Worm (Caenorhabditis elegans) whole organism, young adult: ENCODE results near the gene irld-65.

ENCODE experiments used
- F55B11.4 ChIP-seq: sonication (generic microtip); optimal IDR thresholded peaks from 2 replicates; lab custom pipeline; 2016; ENCODE audit warnings: missing compliant biosample characterization, missing genetic modification characterization, borderline replicate concordance; ENCODE audit not compliant: insufficient read depth
- Y53F4B.3 ChIP-seq: fragments of 200-800 bp; sonication (Bioruptor generic); IDR thresholded peaks from 2 replicates; pipeline ENCODE4 v1.3.6; 2022; ENCODE audit warnings: missing genetic modification reagents, missing genetic modification characterization, missing compliant biosample characterization
- ceh-27 ChIP-seq: fragments of 200-800 bp; sonication (Bioruptor generic); optimal IDR thresholded peaks from 2 replicates; lab custom pipeline; 2018; ENCODE audit warnings: mild to moderate bottlenecking, missing genetic modification characterization, moderate library complexity, missing compliant biosample characterization
- dpl-1 ChIP-seq: fragments of 150-350 bp; optimal IDR thresholded peaks from 2 replicates; lab custom pipeline; 2014; ENCODE audit warnings: missing biosample characterization, missing genetic modification reagents, missing genetic modification characterization
- him-1 ChIP-seq: sonication (generic microtip); optimal IDR thresholded peaks from 2 replicates; lab custom pipeline; 2016; ENCODE audit warnings: missing genotype, missing genetic modification reagents, missing genetic modification characterization, missing compliant biosample characterization
- hlh-26 ChIP-seq: fragments of 200-800 bp; sonication (Bioruptor generic); conservative IDR thresholded peaks from 2 replicates; pipeline ENCODE4 v1.3.6; 2022; ENCODE audit warnings: missing genetic modification reagents, missing genetic modification characterization, missing compliant biosample characterization
- lin-35 ChIP-seq, 3 experiments: fragments of 150-350 bp in 2 of 3; sonication (generic microtip) in 1 of 3; optimal IDR thresholded peaks; 2 replicates each; lab custom pipeline; 2014 to 2018; ENCODE audit warnings: missing biosample characterization in 3 of 3, missing genetic modification characterization in 3 of 3, missing genetic modification reagents in 3 of 3
- lsy-27 ChIP-seq: sonication (generic microtip); optimal IDR thresholded peaks from 2 replicates; lab custom pipeline; 2017; ENCODE audit warnings: missing genetic modification characterization, mild to moderate bottlenecking, missing compliant biosample characterization, antibody characterized with exemption, missing genotype, borderline replicate concordance; ENCODE audit not compliant: insufficient read depth
- pbrm-1 ChIP-seq: fragments of 200-800 bp; sonication (Bioruptor generic); IDR thresholded peaks from 2 replicates; pipeline ENCODE4 v1.3.6; 2022; ENCODE audit warnings: missing genetic modification reagents, missing genetic modification characterization, missing compliant biosample characterization
- pha-4 ChIP-seq: fragments of 150-350 bp; sonication (generic microtip); optimal IDR thresholded peaks from 2 replicates; lab custom pipeline; 2014; ENCODE audit warnings: missing biosample characterization, missing genetic modification reagents, missing genetic modification characterization
- snpc-4 ChIP-seq, 5 experiments: fragments of 150-350 bp in 1 of 5; sonication (generic microtip) in 4 of 5; optimal IDR thresholded peaks; 2 replicates each; lab custom pipeline; 2014 to 2018; ENCODE audit warnings: missing genetic modification characterization in 5 of 5, missing biosample characterization in 3 of 5, antibody characterized with exemption in 2 of 5, mild to moderate bottlenecking in 2 of 5, missing compliant biosample characterization in 2 of 5, missing genotype in 2 of 5, moderate library complexity in 2 of 5, missing genetic modification reagents in 1 of 5
- unc-62 ChIP-seq: fragments of 150-350 bp; optimal IDR thresholded peaks from 2 replicates; lab custom pipeline; 2014; ENCODE audit warnings: missing biosample characterization, missing genetic modification reagents, missing genetic modification characterization
- xnd-1 ChIP-seq: sonication (generic microtip); optimal IDR thresholded peaks from 2 replicates; lab custom pipeline; 2016; ENCODE audit warnings: missing genotype, missing genetic modification reagents, missing genetic modification characterization, missing compliant biosample characterization

DNA sequence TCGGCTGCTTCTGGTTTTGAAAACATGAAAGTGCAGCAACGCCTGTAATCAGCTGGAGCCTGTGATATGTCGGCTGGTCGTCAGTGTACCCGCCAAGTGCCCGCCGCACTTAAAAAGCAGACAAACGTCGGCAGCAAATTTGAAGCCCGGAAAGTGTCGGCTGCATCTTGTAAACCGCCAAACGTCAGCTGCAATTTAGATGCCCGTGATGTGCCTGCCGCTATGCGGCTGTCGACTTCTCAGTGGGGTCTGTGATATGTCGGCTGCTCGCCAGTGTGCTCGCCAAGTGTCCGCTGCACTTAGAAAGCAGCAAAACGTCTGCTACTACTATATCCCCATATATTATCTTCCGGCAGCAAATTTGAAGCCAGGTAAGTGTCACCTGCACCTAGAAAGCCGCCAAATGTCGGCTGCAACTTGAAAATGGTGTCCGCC is 49.4 kb upstream of the irld-65 start:
- no peak for TF ChIP-seq lin-35 (GFP tag; optimal IDR thresholded peaks at IDR 0.05; lab: Kevin White, UChicago)
- no peak for TF ChIP-seq snpc-4 (GFP tag; optimal IDR thresholded peaks at IDR 0.05; lab: Kevin White, UChicago)
- TF ChIP-seq snpc-4 (tag; optimal IDR thresholded peaks at IDR 0.05; lab: Kevin White, UChicago), result peak; percentile 7 to 82 (median 44)
- TF ChIP-seq ceh-27, result no peak
- TF ChIP-seq pbrm-1 (GFP tag; lab: Robert Waterston, UW), result no peak
- no peak for TF ChIP-seq unc-62
- TF ChIP-seq dpl-1 (GFP tag; lab: Kevin White, UChicago), result no peak
- TF ChIP-seq pha-4 (tag; lab: Kevin White, UChicago), result no peak
- TF ChIP-seq xnd-1, result no peak
- no peak for TF ChIP-seq him-1 (tag; lab: Kevin White, UChicago)
- no peak for TF ChIP-seq Y53F4B.3 (GFP tag; lab: Robert Waterston, UW)
- no peak for TF ChIP-seq lsy-27 (tag; lab: Kevin White, UChicago)
- no peak for TF ChIP-seq F55B11.4 (tag; lab: Kevin White, UChicago)
- no peak for TF ChIP-seq hlh-26 (GFP tag; lab: Robert Waterston, UW)
